Fruit fly (Drosophila melanogaster) whole organism, embryonic: ENCODE data around the gene Cpr62Bc.

Experiments used
- Atf6 ChIP-seq: fragments of 200-800 bp; sonication (Bioruptor generic); IDR thresholded peaks from 2 replicates; pipeline ENCODE4 v1.3.6; 2022; ENCODE audit warnings: missing biosample characterization, missing genetic modification characterization
- Blimp-1 ChIP-seq: fragments of 200-800 bp; sonication (Bioruptor generic); optimal IDR thresholded peaks from 3 replicates; lab custom pipeline; 2018; ENCODE audit warnings: missing biosample characterization, missing genetic modification characterization, mild to moderate bottlenecking, moderate library complexity, missing genetic modification reagents
- CG10366 ChIP-seq: fragments of 200-800 bp; sonication (Bioruptor generic); IDR thresholded peaks from 2 replicates; pipeline ENCODE4 v1.3.6; 2022; ENCODE audit warnings: missing biosample characterization, missing genetic modification characterization
- CG11456 ChIP-seq: fragments of 200-800 bp; sonication (Bioruptor generic); IDR thresholded peaks from 3 replicates; pipeline ENCODE4 v1.3.6; 2022; ENCODE audit warnings: missing biosample characterization, missing genetic modification characterization
- CG15269 ChIP-seq: fragments of 200-800 bp; sonication (Bioruptor generic); optimal IDR thresholded peaks from 2 replicates; lab custom pipeline; 2018; ENCODE audit warnings: missing biosample characterization, mild to moderate bottlenecking, missing genetic modification characterization, moderate library complexity
- CG15601 ChIP-seq: fragments of 200-800 bp; sonication (Bioruptor generic); optimal IDR thresholded peaks from 3 replicates; lab custom pipeline; 2019; ENCODE audit warnings: missing biosample characterization, mild to moderate bottlenecking, missing genetic modification characterization, moderate library complexity
- CG16815 ChIP-seq: fragments of 200-800 bp; sonication (Bioruptor generic); optimal IDR thresholded peaks from 3 replicates; lab custom pipeline; 2017; ENCODE audit warnings: missing biosample characterization, mild to moderate bottlenecking, missing genetic modification characterization
- CG18599 ChIP-seq: fragments of 200-800 bp; sonication (Bioruptor generic); optimal IDR thresholded peaks from 3 replicates; lab custom pipeline; 2017; ENCODE audit warnings: missing biosample characterization, missing genetic modification characterization, mild to moderate bottlenecking, moderate library complexity, missing genetic modification reagents
- CG3163 ChIP-seq: fragments of 200-800 bp; sonication (Bioruptor generic); optimal IDR thresholded peaks from 3 replicates; lab custom pipeline; 2016; ENCODE audit warnings: missing biosample characterization, missing genetic modification characterization
- CG34224 ChIP-seq: fragments of 200-800 bp; sonication (Bioruptor generic); IDR thresholded peaks from 3 replicates; pipeline ENCODE4 v1.3.6; 2022; ENCODE audit warnings: missing biosample characterization, missing genetic modification characterization; ENCODE audit not compliant: partially characterized antibody
- CG6854 ChIP-seq: fragments of 200-800 bp; sonication (Bioruptor generic); optimal IDR thresholded peaks from 3 replicates; lab custom pipeline; 2017; ENCODE audit warnings: missing biosample characterization, mild to moderate bottlenecking, missing genetic modification characterization
- CG7839 ChIP-seq: fragments of 200-800 bp; sonication (Bioruptor generic); optimal IDR thresholded peaks from 3 replicates; lab custom pipeline; 2018; ENCODE audit warnings: missing biosample characterization, mild to moderate bottlenecking, missing genetic modification characterization, moderate library complexity
- CG8281 ChIP-seq: fragments of 200-800 bp; sonication (Bioruptor generic); optimal IDR thresholded peaks from 2 replicates; lab custom pipeline; 2018; ENCODE audit warnings: missing biosample characterization, mild to moderate bottlenecking, missing genetic modification characterization, moderate library complexity
- CG9437 ChIP-seq: fragments of 200-800 bp; sonication (Bioruptor generic); optimal IDR thresholded peaks from 2 replicates; lab custom pipeline; 2018; ENCODE audit warnings: missing biosample characterization, mild to moderate bottlenecking, missing genetic modification characterization
- CG9727 ChIP-seq: fragments of 200-800 bp; sonication (Bioruptor generic); optimal IDR thresholded peaks from 3 replicates; lab custom pipeline; 2017; ENCODE audit warnings: missing biosample characterization, mild to moderate bottlenecking, missing genetic modification characterization
- CoRest ChIP-seq: fragments of 200-800 bp; sonication (Bioruptor generic); optimal IDR thresholded peaks from 3 replicates; lab custom pipeline; 2018; ENCODE audit warnings: missing biosample characterization, mild to moderate bottlenecking, missing genetic modification characterization, moderate library complexity
- Dll ChIP-seq: fragments of 200-800 bp; sonication (Bioruptor generic); IDR thresholded peaks from 4 replicates; pipeline ENCODE4 v1.3.6; 2022; ENCODE audit warnings: missing biosample characterization, missing genetic modification characterization; ENCODE audit not compliant: partially characterized antibody
- Doc2 ChIP-seq: fragments of 200-800 bp; sonication (Bioruptor generic); IDR thresholded peaks from 2 replicates; pipeline ENCODE4 v1.3.6; 2022; ENCODE audit warnings: missing biosample characterization, missing genetic modification characterization
- Ets97D ChIP-seq: fragments of 200-800 bp; sonication (Bioruptor generic); optimal IDR thresholded peaks from 3 replicates; lab custom pipeline; 2016; ENCODE audit warnings: missing biosample characterization, missing genetic modification characterization
- Gug ChIP-seq: fragments of 200-800 bp; sonication (Bioruptor generic); IDR thresholded peaks from 4 replicates; pipeline ENCODE4 v1.3.6; 2022; ENCODE audit warnings: missing biosample characterization, missing genetic modification characterization
- H2.0 ChIP-seq: fragments of 200-800 bp; sonication (Bioruptor generic); IDR thresholded peaks from 2 replicates; pipeline ENCODE4 v1.3.6; 2022; ENCODE audit warnings: missing biosample characterization, missing genetic modification characterization
- Kr ChIP-seq: fragments of 200-800 bp; sonication (Bioruptor generic); optimal IDR thresholded peaks from 2 replicates; lab custom pipeline; 2017; ENCODE audit warnings: missing biosample characterization, mild to moderate bottlenecking, missing genetic modification characterization
- Lim3 ChIP-seq: fragments of 200-800 bp; sonication (Bioruptor generic); IDR thresholded peaks from 2 replicates; pipeline ENCODE4 v1.3.6; 2022; ENCODE audit warnings: missing biosample characterization, missing genetic modification characterization
- Mrtf ChIP-seq: fragments of 200-800 bp; sonication (Bioruptor generic); IDR thresholded peaks from 3 replicates; pipeline ENCODE4 v1.3.6; 2022; ENCODE audit warnings: missing biosample characterization, missing genetic modification characterization
- Oaz ChIP-seq: fragments of 200-800 bp; sonication (Bioruptor generic); IDR thresholded peaks from 2 replicates; pipeline ENCODE4 v1.3.6; 2022; ENCODE audit warnings: missing biosample characterization, missing genetic modification characterization
- Stat92E ChIP-seq, 3 experiments: fragments of >200 bp in 2 of 3; fragments of 200-800 bp in 1 of 3; sonication (Bioruptor generic) in 1 of 3; optimal IDR thresholded peaks; 2 replicates each; lab custom pipeline; 2017 to 2019; ENCODE audit warnings: missing biosample characterization in 3 of 3, missing genetic modification characterization in 3 of 3, mild to moderate bottlenecking in 1 of 3, moderate library complexity in 1 of 3
- Trl ChIP-seq, 3 experiments: fragments of >200 bp in 2 of 3; fragments of 200-800 bp in 1 of 3; sonication (Bioruptor generic) in 1 of 3; optimal IDR thresholded peaks; 2 replicates in 1 of 3; 3 replicates in 2 of 3; lab custom pipeline; 2016 to 2017; ENCODE audit warnings: missing biosample characterization in 1 of 3, missing genetic modification characterization in 1 of 3
- Usf ChIP-seq: fragments of 200-800 bp; sonication (Bioruptor generic); optimal IDR thresholded peaks from 2 replicates; lab custom pipeline; 2017; ENCODE audit warnings: missing genotype, missing biosample characterization, missing genetic modification characterization
- Vsx1 ChIP-seq: fragments of 200-800 bp; sonication (Bioruptor generic); optimal IDR thresholded peaks from 2 replicates; lab custom pipeline; 2017; ENCODE audit warnings: missing biosample characterization, mild to moderate bottlenecking, missing genetic modification characterization, missing genetic modification reagents
- btn ChIP-seq: fragments of 200-800 bp; sonication (Bioruptor generic); optimal IDR thresholded peaks from 2 replicates; lab custom pipeline; 2016; ENCODE audit warnings: missing biosample characterization, missing genetic modification characterization
- cad ChIP-seq: fragments of >200 bp; optimal IDR thresholded peaks from 2 replicates; lab custom pipeline; 2017; ENCODE audit warnings: missing biosample characterization, missing genetic modification characterization
- crc ChIP-seq: fragments of 200-800 bp; sonication (Bioruptor generic); optimal IDR thresholded peaks from 2 replicates; lab custom pipeline; 2016; ENCODE audit warnings: missing biosample characterization, missing genetic modification characterization
- crol ChIP-seq: fragments of 200-800 bp; sonication (Bioruptor generic); IDR thresholded peaks from 2 replicates; pipeline ENCODE4 v1.3.6; 2022; ENCODE audit warnings: missing biosample characterization, missing genetic modification characterization
- dimm ChIP-seq: fragments of 200-800 bp; sonication (Bioruptor generic); IDR thresholded peaks from 2 replicates; pipeline ENCODE4 v1.3.6; 2022; ENCODE audit warnings: missing biosample characterization, missing genetic modification characterization
- inv ChIP-seq: fragments of 200-800 bp; sonication (Bioruptor generic); IDR thresholded peaks from 2 replicates; pipeline ENCODE4 v1.3.6; 2022; ENCODE audit warnings: missing biosample characterization, missing genetic modification characterization; ENCODE audit not compliant: partially characterized antibody
- kah ChIP-seq: fragments of 200-800 bp; sonication (Bioruptor generic); optimal IDR thresholded peaks from 2 replicates; lab custom pipeline; 2018; ENCODE audit warnings: missing biosample characterization, mild to moderate bottlenecking, missing genetic modification characterization
- mam ChIP-seq: fragments of 200-800 bp; sonication (Bioruptor generic); optimal IDR thresholded peaks from 3 replicates; lab custom pipeline; 2016; ENCODE audit warnings: missing biosample characterization, missing genetic modification characterization
- onecut ChIP-seq: fragments of 200-800 bp; sonication (Bioruptor generic); IDR thresholded peaks from 2 replicates; pipeline ENCODE4 v1.3.6; 2022; ENCODE audit warnings: missing biosample characterization, missing genetic modification characterization
- pita ChIP-seq: fragments of 200-800 bp; sonication (Bioruptor generic); optimal IDR thresholded peaks from 2 replicates; lab custom pipeline; 2017; ENCODE audit warnings: missing biosample characterization, mild to moderate bottlenecking, missing genetic modification characterization
- pnt ChIP-seq: fragments of 200-800 bp; sonication (Bioruptor generic); optimal IDR thresholded peaks from 3 replicates; lab custom pipeline; 2016; ENCODE audit warnings: missing biosample characterization, missing genetic modification characterization
- prd ChIP-seq, 3 experiments: fragments of >200 bp in 2 of 3; fragments of 200-800 bp in 1 of 3; sonication (Bioruptor generic) in 1 of 3; optimal IDR thresholded peaks in 2 of 3; IDR thresholded peaks in 1 of 3; 2 replicates in 2 of 3; 3 replicates in 1 of 3; pipeline versions ENCODE4 v1.3.6 to Lab custom; 2017 to 2022; ENCODE audit warnings: missing biosample characterization in 1 of 3, missing genetic modification characterization in 1 of 3
- row ChIP-seq: fragments of 200-800 bp; sonication (Bioruptor generic); IDR thresholded peaks from 3 replicates; pipeline ENCODE4 v1.3.6; 2022; ENCODE audit warnings: missing biosample characterization, missing genetic modification characterization
- sens ChIP-seq: fragments of 200-800 bp; sonication (Bioruptor generic); peaks from one replicate; lab custom pipeline; 2016; ENCODE audit warnings: missing biosample characterization, missing genetic modification characterization
- sna ChIP-seq: fragments of 200-800 bp; sonication (Bioruptor generic); IDR thresholded peaks from 2 replicates; pipeline ENCODE4 v1.3.6; 2022; ENCODE audit warnings: missing biosample characterization, missing genetic modification characterization; ENCODE audit not compliant: partially characterized antibody
- so ChIP-seq: fragments of 200-800 bp; sonication (Bioruptor generic); IDR thresholded peaks from 3 replicates; pipeline ENCODE4 v1.3.6; 2022; ENCODE audit warnings: missing biosample characterization, missing genetic modification characterization
- stwl ChIP-seq: fragments of 200-800 bp; sonication (Bioruptor generic); optimal IDR thresholded peaks from 3 replicates; lab custom pipeline; 2018; ENCODE audit warnings: missing biosample characterization, mild to moderate bottlenecking, missing genetic modification characterization, moderate library complexity
- tna ChIP-seq: fragments of 200-800 bp; sonication (Bioruptor generic); IDR thresholded peaks from 2 replicates; pipeline ENCODE4 v1.3.6; 2022; ENCODE audit warnings: missing biosample characterization, missing genetic modification characterization; ENCODE audit not compliant: partially characterized antibody
- twi ChIP-seq: fragments of 200-800 bp; optimal IDR thresholded peaks from 2 replicates; lab custom pipeline; 2019; ENCODE audit warnings: missing biosample characterization, mild to moderate bottlenecking, missing genetic modification characterization, moderate library complexity
- wor ChIP-seq: fragments of 200-800 bp; sonication (Bioruptor generic); IDR thresholded peaks from 2 replicates; pipeline ENCODE4 v1.3.6; 2022; ENCODE audit warnings: missing biosample characterization, missing genetic modification characterization
- z ChIP-seq: fragments of 200-800 bp; sonication (Bioruptor generic); IDR thresholded peaks from 3 replicates; pipeline ENCODE4 v1.3.6; 2022; ENCODE audit warnings: missing biosample characterization, missing genetic modification characterization

Cpr62Bc gene

DNA sequence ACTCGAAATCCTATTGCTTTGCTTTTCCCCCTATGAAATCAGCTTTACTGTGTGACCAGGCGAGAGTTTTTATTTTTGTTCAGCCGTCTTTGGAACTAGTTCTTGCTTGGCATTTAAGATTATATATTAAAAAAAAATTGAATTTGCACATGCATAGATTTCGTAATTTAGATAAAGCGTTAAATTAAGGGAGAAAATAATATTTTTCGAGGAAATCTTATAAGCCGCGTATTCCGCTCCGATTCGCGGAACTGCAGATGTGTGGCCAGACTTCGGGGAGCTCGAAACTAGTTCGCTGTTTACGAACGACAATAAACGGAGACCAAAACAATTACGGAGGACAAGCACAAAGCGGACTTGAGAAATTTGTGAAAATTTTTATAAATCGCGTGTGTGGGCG, 39.1 kb downstream of the Cpr62Bc start, which contains the start of the genes JTBR and CG42676 (continued):
- TF ChIP-seq twi = no peak
- no peak for TF ChIP-seq CG16815 (GFP tag; lab: Kevin White, UChicago)
- TF ChIP-seq onecut (GFP tag; lab: Robert Waterston, UW) = no peak
- no peak for TF ChIP-seq Vsx1 (GFP tag; lab: Kevin White, UChicago)
- no peak for TF ChIP-seq Blimp-1 (GFP tag; lab: Kevin White, UChicago)
- TF ChIP-seq z (GFP tag; lab: Robert Waterston, UW) = no peak
- TF ChIP-seq Gug (GFP tag; lab: Robert Waterston, UW) = no peak
- no peak for TF ChIP-seq so
- TF ChIP-seq crol (GFP tag; lab: Robert Waterston, UW) = no peak
- no peak for TF ChIP-seq Kr
- peak; percentile 53; the same call in 1 of the 2 replicates for TF ChIP-seq inv (GFP tag; lab: Robert Waterston, UW)
- peak; percentile 42 for TF ChIP-seq CoRest (tag; lab: Kevin White, UChicago)
- no peak for TF ChIP-seq kah
- no peak for TF ChIP-seq CG10366 (GFP tag; lab: Robert Waterston, UW)
- no peak for TF ChIP-seq tna (GFP tag; lab: Robert Waterston, UW)
- no peak for TF ChIP-seq CG6854 (GFP tag; lab: Kevin White, UChicago)
- TF ChIP-seq CG3163 = no peak
- TF ChIP-seq btn = no peak
- 0 out of 2 replicates have a peak, but pooled peaks have one; percentile 33 for TF ChIP-seq sna (GFP tag; lab: Robert Waterston, UW)
- TF ChIP-seq pnt = no peak
- TF ChIP-seq mam = no peak
- peak; percentile 62; the same call in 2 of the 3 replicates for TF ChIP-seq CG34224 (GFP tag; lab: Robert Waterston, UW)
- TF ChIP-seq Oaz (GFP tag; lab: Robert Waterston, UW) = no peak
- peak; percentile 29 for TF ChIP-seq CG9437 (GFP tag; lab: Kevin White, UChicago)
- peak; percentile 39; the same call in 1 of the 4 replicates for TF ChIP-seq Dll (GFP tag; lab: Robert Waterston, UW)
- TF ChIP-seq Atf6 (GFP tag; lab: Robert Waterston, UW) = no peak
- TF ChIP-seq wor (GFP tag; lab: Robert Waterston, UW) = no peak
- no peak for TF ChIP-seq CG18599 (GFP tag; lab: Kevin White, UChicago)
- no peak for TF ChIP-seq H2.0 (GFP tag; lab: Robert Waterston, UW)
- peak; percentile 51 for TF ChIP-seq cad (GFP tag; lab: Kevin White, UChicago)
- peak; percentile 87 for TF ChIP-seq row (GFP tag; lab: Robert Waterston, UW)
- TF ChIP-seq CG8281 = no peak
- TF ChIP-seq CG9727 (GFP tag; lab: Kevin White, UChicago) = no peak
- no peak for TF ChIP-seq Usf (GFP tag; lab: Kevin White, UChicago)
- TF ChIP-seq Lim3 (GFP tag; lab: Robert Waterston, UW) = no peak
- no peak for TF ChIP-seq Doc2
- no peak for TF ChIP-seq CG7839 (tag; lab: Kevin White, UChicago)
- no peak for TF ChIP-seq prd (optimal IDR thresholded peaks at IDR 0.05; lab: Kevin White, UChicago)
- TF ChIP-seq prd (GFP tag; IDR thresholded peaks at IDR 0.05; lab: Robert Waterston, UW) = 0 out of 3 replicates have a peak, but pooled peaks have one; percentile 18
- peak; percentile 75 for TF ChIP-seq stwl (tag; lab: Kevin White, UChicago)
- no peak for TF ChIP-seq CG11456 (GFP tag; lab: Robert Waterston, UW)
- TF ChIP-seq pita (GFP tag; lab: Kevin White, UChicago) = no peak
- TF ChIP-seq Stat92E (GFP tag; optimal IDR thresholded peaks at IDR 0.05; lab: Kevin White, UChicago) = peak in 1 of 3 experiments; percentile 21
- TF ChIP-seq dimm = no peak
- TF ChIP-seq Mrtf (GFP tag; lab: Robert Waterston, UW) = no peak
- peak; percentile 31 for TF ChIP-seq Ets97D (GFP tag; lab: Kevin White, UChicago)
- no peak for TF ChIP-seq CG15601 (tag; lab: Kevin White, UChicago)
- peak; percentile 71 for TF ChIP-seq sens (GFP tag; lab: Kevin White, UChicago)
- no peak for TF ChIP-seq crc (GFP tag; lab: Kevin White, UChicago)
- TF ChIP-seq CG15269 (tag; lab: Kevin White, UChicago) = no peak
- no peak for TF ChIP-seq Trl (optimal IDR thresholded peaks at IDR 0.05; lab: Kevin White, UChicago)
- TF ChIP-seq Trl (GFP tag; optimal IDR thresholded peaks at IDR 0.05; lab: Kevin White, UChicago) = no peak
